Worm (Caenorhabditis elegans): ENCODE results near the gene pot-2.

- TF ChIP-seq aptf-3 (GFP tag; IDR thresholded peaks at IDR 0.05) (no peak), ekl-4 (GFP tag; IDR thresholded peaks at IDR 0.05) (no peak), pha-4 (tag; optimal IDR thresholded peaks at IDR 0.05) (no peak), lsy-27 (tag; optimal IDR thresholded peaks at IDR 0.05; ENCODE audit: borderline replicate concordance, insufficient read depth) (no peak), hlh-12 (tag; optimal IDR thresholded peaks at IDR 0.05) (no peak), F57A8.1 (GFP tag; optimal IDR thresholded peaks at IDR 0.05) (no peak), nhr-90 (tag; optimal IDR thresholded peaks at IDR 0.05) (no peak), F49E8.2 (tag; optimal IDR thresholded peaks at IDR 0.05; ENCODE audit: insufficient read depth) (no peak), zfh-2 (GFP tag; conservative IDR thresholded peaks at IDR 0.05) (no peak), ama-1 (optimal IDR thresholded peaks at IDR 0.05) (no peak), ama-1 (GFP tag; optimal IDR thresholded peaks at IDR 0.05) (no peak), xnd-1 (tag; optimal IDR thresholded peaks at IDR 0.05) (no peak)
These were observed 28.6 kb upstream of the pot-2 start for ce11 chrII:14495341-14495740.

All from whole organism, young adult.